Worm (Caenorhabditis elegans) whole organism, L2 larva: ENCODE results near the gene hosl-1.

ENCODE experiments used
- C34F6.9 ChIP-seq: fragments of 150-350 bp; optimal IDR thresholded peaks from 2 replicates; lab custom pipeline; 2014; ENCODE audit warnings: missing biosample characterization, missing genetic modification characterization
- nhr-21 ChIP-seq: fragments of 150-350 bp; optimal IDR thresholded peaks from 2 replicates; lab custom pipeline; 2014; ENCODE audit warnings: missing biosample characterization, missing genetic modification characterization
- nhr-23 ChIP-seq: fragments of 150-350 bp; optimal IDR thresholded peaks from 2 replicates; lab custom pipeline; 2014; ENCODE audit warnings: missing biosample characterization, missing genetic modification reagents, missing genetic modification characterization
- sma-3 ChIP-seq: sonication (generic microtip); optimal IDR thresholded peaks from 2 replicates; lab custom pipeline; 2016; ENCODE audit warnings: missing genetic modification reagents, missing genetic modification characterization, missing compliant biosample characterization

- TF ChIP-seq C34F6.9 (tag; lab: Kevin White, UChicago) (no peak), nhr-21 (tag; lab: Kevin White, UChicago) (no peak), sma-3 (GFP tag; lab: Kevin White, UChicago) (no peak), nhr-23 (tag; lab: Kevin White, UChicago) (no peak)
These were observed 39.8 kb downstream of the hosl-1 start for ce11 chrX:4676702-4677101.
